Fruit fly (Drosophila melanogaster): ENCODE results near the gene AP-1gamma.

AP-1gamma gene

dm6 chrX:9152127-9152598 lies 43.7 kb downstream of the AP-1gamma start (continued):
- TF ChIP-seq sd (tag; optimal IDR thresholded peaks at IDR 0.05) (peak; percentile 4), CG7963 (GFP tag; IDR thresholded peaks at IDR 0.05; ENCODE audit: partially characterized antibody) (no peak), CG8944 (GFP tag; optimal IDR thresholded peaks at IDR 0.05) (no peak), CG3065 (GFP tag; optimal IDR thresholded peaks at IDR 0.05) (peak; percentile 12), E2f2 (GFP tag; IDR thresholded peaks at IDR 0.05) (peak; percentile 30; the same call in 1 of the 2 replicates), Ets97D (GFP tag; optimal IDR thresholded peaks at IDR 0.05) (peak; percentile 15), CG10979 (tag; optimal IDR thresholded peaks at IDR 0.05) (peak; percentile 48), exex (tag; optimal IDR thresholded peaks at IDR 0.05) (peak; percentile 22), CG2712 (tag; optimal IDR thresholded peaks at IDR 0.05) (peak; percentile 24), CG17186 (GFP tag; optimal IDR thresholded peaks at IDR 0.05) (peak; percentile 33), Deaf1 (tag; optimal IDR thresholded peaks at IDR 0.05) (peak; percentile 50), pzg (GFP tag; optimal IDR thresholded peaks at IDR 0.05) (peak; percentile 10), wek (GFP tag; optimal IDR thresholded peaks at IDR 0.05) (no peak), NfI (GFP tag; optimal IDR thresholded peaks at IDR 0.05) (peak; percentile 19), sqz (GFP tag; optimal IDR thresholded peaks at IDR 0.05) (peak; percentile 83), oc (tag; optimal IDR thresholded peaks at IDR 0.05) (peak; percentile 47), CrebB (tag; optimal IDR thresholded peaks at IDR 0.05) (peak; percentile 12), CG10654 (GFP tag; optimal IDR thresholded peaks at IDR 0.05) (no peak), CG3995 (GFP tag; optimal IDR thresholded peaks at IDR 0.05) (no peak), Dip2 (GFP tag; IDR thresholded peaks at IDR 0.05) (peak; percentile 69; the same call in 1 of the 2 replicates), chn (GFP tag; optimal IDR thresholded peaks at IDR 0.05) (peak; percentile 86), Atf6 (GFP tag; IDR thresholded peaks at IDR 0.05) (peak; percentile 56), Trl (optimal IDR thresholded peaks at IDR 0.05) (no peak), Trl (GFP tag; optimal IDR thresholded peaks at IDR 0.05) (no peak), CG15011 (GFP tag; optimal IDR thresholded peaks at IDR 0.05) (no peak), zf30C (GFP tag; optimal IDR thresholded peaks at IDR 0.05) (peak; percentile 43), CG4854 (GFP tag; optimal IDR thresholded peaks at IDR 0.05) (no peak), NFAT (GFP tag; IDR thresholded peaks at IDR 0.05) (no peak), HLH4C (GFP tag; IDR thresholded peaks at IDR 0.05; ENCODE audit: partially characterized antibody) (0 out of 3 replicates have a peak, but pooled peaks have one; percentile 29), stc (GFP tag; IDR thresholded peaks at IDR 0.05) (0 out of 2 replicates have a peak, but pooled peaks have one; percentile 11), PHDP (tag; optimal IDR thresholded peaks at IDR 0.05) (peak; percentile 54), CG2120 (GFP tag; optimal IDR thresholded peaks at IDR 0.05) (peak; percentile 48), NC2α (GFP tag; optimal IDR thresholded peaks at IDR 0.05) (no peak), unc-4 (GFP tag; IDR thresholded peaks at IDR 0.05; ENCODE audit: partially characterized antibody) (0 out of 2 replicates have a peak, but pooled peaks have one; percentile 23), Antp (GFP tag; optimal IDR thresholded peaks at IDR 0.05) (no peak), CG7372 (GFP tag; IDR thresholded peaks at IDR 0.05) (no peak), grau (tag; optimal IDR thresholded peaks at IDR 0.05) (peak; percentile 44), CG18011 (GFP tag; optimal IDR thresholded peaks at IDR 0.05) (peak; percentile 13), sima (GFP tag; optimal IDR thresholded peaks at IDR 0.05) (no peak), ato (GFP tag; IDR thresholded peaks at IDR 0.05; ENCODE audit: partially characterized antibody) (no peak), Chrac-16 (GFP tag; optimal IDR thresholded peaks at IDR 0.05) (peak; percentile 24), CG7556 (GFP tag; optimal IDR thresholded peaks at IDR 0.05) (peak; percentile 32), NK7.1 (GFP tag; optimal IDR thresholded peaks at IDR 0.05) (no peak), nerfin-2 (GFP tag; IDR thresholded peaks at IDR 0.05; ENCODE audit: partially characterized antibody) (peak; percentile 22; the same call in 1 of the 2 replicates), fru (optimal IDR thresholded peaks at IDR 0.05) (no peak), btn (GFP tag; optimal IDR thresholded peaks at IDR 0.05) (no peak), Ets65A (GFP tag) (peak; percentile 1), h (optimal IDR thresholded peaks at IDR 0.05) (no peak), wdn (GFP tag; IDR thresholded peaks at IDR 0.05) (peak; percentile 96), Asciz (GFP tag; optimal IDR thresholded peaks at IDR 0.05) (no peak), CG3847 (GFP tag; IDR thresholded peaks at IDR 0.05) (peak; percentile 36), Xrp1 (GFP tag; IDR thresholded peaks at IDR 0.05) (peak; percentile 42; the same call in 1 of the 2 replicates)
